Worm (Caenorhabditis elegans): Measurements from ENCODE around the gene K03B8.6.
A peak's percentile ranks its signal among the peaks of the same experiment; 100 is the strongest.

The K03B8.6 gene

ce11 chrV:11402610-11403009 lies 4.8 kb upstream of the K03B8.6 start, which contains the start of gene nas-19:
nas-19 (minus strand) TSS chrV:11402710.
- TF ChIP-seq ztf-1 (GFP tag; conservative IDR thresholded peaks at IDR 0.05) (no peak), mbf-1 (tag; optimal IDR thresholded peaks at IDR 0.05) (no peak), peb-1 (tag; optimal IDR thresholded peaks at IDR 0.05) (no peak), dmd-4 (tag; optimal IDR thresholded peaks at IDR 0.05) (no peak)

ce11 chrV:11403059-11403458 lies 4.3 kb upstream of the K03B8.6 start:
- TF ChIP-seq ztf-11 (tag; optimal IDR thresholded peaks at IDR 0.05) (no peak), fos-1 (tag; optimal IDR thresholded peaks at IDR 0.05) (peak; percentile 71), sma-9 (GFP tag; optimal IDR thresholded peaks at IDR 0.05) (peak; percentile 24), sma-9 (tag; optimal IDR thresholded peaks at IDR 0.05) (no peak)

- TF ChIP-seq nhr-6 (tag; optimal IDR thresholded peaks at IDR 0.05) (no peak), F13H6.1 (tag; optimal IDR thresholded peaks at IDR 0.05) (peak; percentile 15), mdl-1 (tag; optimal IDR thresholded peaks at IDR 0.05) (no peak), fos-1 (tag; optimal IDR thresholded peaks at IDR 0.05) (peak; percentile 70), snpc-4 (tag; optimal IDR thresholded peaks at IDR 0.05) (no peak), sma-9 (GFP tag; optimal IDR thresholded peaks at IDR 0.05) (peak; percentile 24), sma-9 (tag; optimal IDR thresholded peaks at IDR 0.05) (no peak), crh-2 (tag; optimal IDR thresholded peaks at IDR 0.05) (peak; percentile 45), lsy-2 (tag; optimal IDR thresholded peaks at IDR 0.05) (no peak)
These were observed 3.7 kb upstream of the K03B8.6 start for ce11 chrV:11403702-11404101.

- TF ChIP-seq lin-39 (tag; optimal IDR thresholded peaks at IDR 0.05), result no peak
- no peak for TF ChIP-seq nhr-6 (tag; optimal IDR thresholded peaks at IDR 0.05)
- no peak for TF ChIP-seq fos-1 (tag; optimal IDR thresholded peaks at IDR 0.05)
- TF ChIP-seq dmd-4 (tag; optimal IDR thresholded peaks at IDR 0.05), result no peak
- TF ChIP-seq mbf-1 (tag; optimal IDR thresholded peaks at IDR 0.05), result no peak
- TF ChIP-seq unc-39 (tag; optimal IDR thresholded peaks at IDR 0.05), result no peak
- no peak for TF ChIP-seq nhr-237 (tag; optimal IDR thresholded peaks at IDR 0.05)
- TF ChIP-seq sem-4 (tag; optimal IDR thresholded peaks at IDR 0.05), result no peak
- no peak for TF ChIP-seq R02D3.7 (tag; optimal IDR thresholded peaks at IDR 0.05)
- TF ChIP-seq ztf-11 (tag; optimal IDR thresholded peaks at IDR 0.05), result no peak
- no peak for TF ChIP-seq sma-9 (GFP tag; optimal IDR thresholded peaks at IDR 0.05)
- TF ChIP-seq sma-9 (tag; optimal IDR thresholded peaks at IDR 0.05), result no peak
- no peak for TF ChIP-seq mdl-1 (tag; optimal IDR thresholded peaks at IDR 0.05)
- TF ChIP-seq nhr-77 (tag; optimal IDR thresholded peaks at IDR 0.05), result no peak
- TF ChIP-seq F13H6.1 (tag; optimal IDR thresholded peaks at IDR 0.05), result no peak
- TF ChIP-seq nhr-11 (tag; optimal IDR thresholded peaks at IDR 0.05), result no peak
- no peak for TF ChIP-seq nhr-21 (tag; optimal IDR thresholded peaks at IDR 0.05)
- TF ChIP-seq unc-62 (GFP tag; optimal IDR thresholded peaks at IDR 0.05), result no peak
- no peak for TF ChIP-seq ztf-1 (GFP tag; conservative IDR thresholded peaks at IDR 0.05)
- no peak for TF ChIP-seq nhr-12 (tag; optimal IDR thresholded peaks at IDR 0.05)
- no peak for TF ChIP-seq ceh-82 (tag; optimal IDR thresholded peaks at IDR 0.05)
These were observed 3.6 kb downstream of the K03B8.6 start, which contains the start of the genes K03B8.8 and grl-3 for ce11 chrV:11410902-11411561. K03B8.8 (minus strand) TSS chrV:11411002. grl-3 (plus strand) TSS chrV:11411511.

ce11 chrV:11412125-11412524 lies 4.7 kb downstream of the K03B8.6 start:
- TF ChIP-seq nhr-25 (tag; optimal IDR thresholded peaks at IDR 0.05) (no peak), C34F6.9 (tag; optimal IDR thresholded peaks at IDR 0.05) (no peak), nhr-237 (tag; optimal IDR thresholded peaks at IDR 0.05) (no peak), lsy-2 (tag; optimal IDR thresholded peaks at IDR 0.05) (no peak), nhr-21 (tag; optimal IDR thresholded peaks at IDR 0.05) (peak; percentile 13), F13H6.1 (tag; optimal IDR thresholded peaks at IDR 0.05) (no peak), sma-3 (GFP tag; optimal IDR thresholded peaks at IDR 0.05) (peak; percentile 65), elt-1 (tag; optimal IDR thresholded peaks at IDR 0.05) (no peak), nhr-77 (tag; optimal IDR thresholded peaks at IDR 0.05) (no peak), ztf-4 (tag; optimal IDR thresholded peaks at IDR 0.05) (no peak), mbf-1 (tag; optimal IDR thresholded peaks at IDR 0.05) (no peak), mdl-1 (tag; optimal IDR thresholded peaks at IDR 0.05) (no peak), nhr-6 (tag; optimal IDR thresholded peaks at IDR 0.05) (no peak), crh-2 (tag; optimal IDR thresholded peaks at IDR 0.05) (peak; percentile 40), sem-4 (tag; optimal IDR thresholded peaks at IDR 0.05) (no peak), mab-5 (tag; optimal IDR thresholded peaks at IDR 0.05) (no peak), nhr-12 (tag; optimal IDR thresholded peaks at IDR 0.05) (no peak), nhr-11 (tag; optimal IDR thresholded peaks at IDR 0.05) (no peak), unc-62 (GFP tag; optimal IDR thresholded peaks at IDR 0.05) (no peak), unc-55 (GFP tag; optimal IDR thresholded peaks at IDR 0.05) (no peak), ztf-1 (GFP tag; conservative IDR thresholded peaks at IDR 0.05) (no peak), elt-3 (tag; optimal IDR thresholded peaks at IDR 0.05) (no peak), lin-11 (tag; optimal IDR thresholded peaks at IDR 0.05) (no peak), nhr-129 (tag; optimal IDR thresholded peaks at IDR 0.05) (peak; percentile 48), ceh-82 (tag; optimal IDR thresholded peaks at IDR 0.05) (no peak), dmd-4 (tag; optimal IDR thresholded peaks at IDR 0.05) (no peak), blmp-1 (tag; optimal IDR thresholded peaks at IDR 0.05; ENCODE audit: insufficient read depth) (no peak), peb-1 (tag; optimal IDR thresholded peaks at IDR 0.05) (no peak), aly-2 (tag; optimal IDR thresholded peaks at IDR 0.05) (no peak), sma-9 (GFP tag; optimal IDR thresholded peaks at IDR 0.05) (peak; percentile 63), sma-9 (tag; optimal IDR thresholded peaks at IDR 0.05) (no peak), snpc-4 (tag; optimal IDR thresholded peaks at IDR 0.05) (peak; percentile 65), ZK546.5 (tag; optimal IDR thresholded peaks at IDR 0.05) (no peak), skn-1 (tag; optimal IDR thresholded peaks at IDR 0.05) (no peak), lin-39 (tag; optimal IDR thresholded peaks at IDR 0.05) (no peak), nhr-10 (tag; optimal IDR thresholded peaks at IDR 0.05) (no peak)
